Fruit fly (Drosophila melanogaster) whole organism, prepupa: ENCODE data around the gene del.

Source experiments
- Blimp-1 ChIP-seq: fragments of 200-800 bp; sonication (Bioruptor generic); optimal IDR thresholded peaks from 3 replicates; lab custom pipeline; 2017; ENCODE audit warnings: missing biosample characterization, missing genetic modification characterization, mild to moderate bottlenecking, moderate library complexity, missing genetic modification reagents
- CG10669 ChIP-seq: fragments of 200-800 bp; sonication (Bioruptor generic); optimal IDR thresholded peaks from 3 replicates; lab custom pipeline; 2018; ENCODE audit warnings: missing biosample characterization, mild to moderate bottlenecking, missing genetic modification characterization, moderate library complexity
- CG11294 ChIP-seq: fragments of 200-800 bp; sonication (Bioruptor generic); IDR thresholded peaks from 2 replicates; pipeline ENCODE4 v1.3.6; 2022; ENCODE audit warnings: missing biosample characterization, missing genetic modification characterization
- CG11762 ChIP-seq: fragments of 200-800 bp; sonication (Bioruptor generic); optimal IDR thresholded peaks from 3 replicates; lab custom pipeline; 2016; ENCODE audit warnings: missing biosample characterization, missing genetic modification characterization; ENCODE audit not compliant: insufficient read depth
- CG11902 ChIP-seq: fragments of 200-800 bp; sonication (Bioruptor generic); optimal IDR thresholded peaks from 3 replicates; lab custom pipeline; 2016; ENCODE audit warnings: missing biosample characterization, missing genetic modification characterization
- CG15336 ChIP-seq: fragments of 200-800 bp; sonication (Bioruptor generic); IDR thresholded peaks from 2 replicates; pipeline ENCODE4 v1.3.6; 2022; ENCODE audit warnings: missing biosample characterization, missing genetic modification characterization
- CG16779 ChIP-seq: fragments of 200-800 bp; sonication (Bioruptor generic); optimal IDR thresholded peaks from 3 replicates; lab custom pipeline; 2017; ENCODE audit warnings: missing biosample characterization, mild to moderate bottlenecking, missing genetic modification characterization
- CG3032 ChIP-seq: fragments of 200-800 bp; optimal IDR thresholded peaks from 2 replicates; lab custom pipeline; 2019; ENCODE audit warnings: missing biosample characterization, mild to moderate bottlenecking, missing genetic modification characterization, moderate library complexity
- CG31627 ChIP-seq: fragments of 200-800 bp; sonication (Bioruptor generic); optimal IDR thresholded peaks from 3 replicates; lab custom pipeline; 2016; ENCODE audit warnings: missing biosample characterization, missing genetic modification characterization
- CG32006 ChIP-seq: fragments of 200-800 bp; sonication (Bioruptor generic); optimal IDR thresholded peaks from 3 replicates; lab custom pipeline; 2017; ENCODE audit warnings: missing biosample characterization, mild to moderate bottlenecking, missing genetic modification characterization
- CG34406 ChIP-seq: fragments of 200-800 bp; sonication (Bioruptor generic); optimal IDR thresholded peaks from 3 replicates; lab custom pipeline; 2016; ENCODE audit warnings: missing biosample characterization, missing genetic modification characterization
- CG3919 ChIP-seq: fragments of 200-800 bp; sonication (Bioruptor generic); optimal IDR thresholded peaks from 3 replicates; lab custom pipeline; 2016; ENCODE audit warnings: missing biosample characterization, missing genetic modification characterization
- CG4318 ChIP-seq: fragments of 200-800 bp; sonication (Bioruptor generic); optimal IDR thresholded peaks from 3 replicates; lab custom pipeline; 2017; ENCODE audit warnings: missing biosample characterization, mild to moderate bottlenecking, missing genetic modification characterization
- CG6163 ChIP-seq: fragments of 200-800 bp; sonication (Bioruptor generic); IDR thresholded peaks from 3 replicates; pipeline ENCODE4 v1.3.6; 2022; ENCODE audit warnings: missing biosample characterization, missing genetic modification characterization
- CG6792 ChIP-seq: fragments of 200-800 bp; sonication (Bioruptor generic); optimal IDR thresholded peaks from 3 replicates; lab custom pipeline; 2016; ENCODE audit warnings: missing biosample characterization, missing genetic modification characterization
- CG6808 ChIP-seq: fragments of 200-800 bp; sonication (Bioruptor generic); optimal IDR thresholded peaks from 3 replicates; lab custom pipeline; 2017; ENCODE audit warnings: missing biosample characterization, missing genetic modification characterization, mild to moderate bottlenecking, moderate library complexity, missing genetic modification reagents
- CG6854 ChIP-seq: fragments of 200-800 bp; sonication (Bioruptor generic); optimal IDR thresholded peaks from 2 replicates; lab custom pipeline; 2017; ENCODE audit warnings: missing biosample characterization, mild to moderate bottlenecking, missing genetic modification characterization
- CG8119 ChIP-seq: fragments of 200-800 bp; sonication (Bioruptor generic); IDR thresholded peaks from 3 replicates; pipeline ENCODE4 v1.3.6; 2022; ENCODE audit warnings: missing biosample characterization, missing genetic modification characterization
- CG8319 ChIP-seq: fragments of 200-800 bp; sonication (Bioruptor generic); optimal IDR thresholded peaks from 3 replicates; lab custom pipeline; 2016; ENCODE audit warnings: missing biosample characterization, missing genetic modification characterization
- CG8632 ChIP-seq: fragments of 200-800 bp; sonication (Bioruptor generic); optimal IDR thresholded peaks from 3 replicates; lab custom pipeline; 2016; ENCODE audit warnings: missing biosample characterization, missing genetic modification characterization
- Eip75B ChIP-seq: fragments of 200-800 bp; sonication (Bioruptor generic); optimal IDR thresholded peaks from 3 replicates; lab custom pipeline; 2016; ENCODE audit warnings: missing biosample characterization, missing genetic modification characterization
- Eip78C ChIP-seq: fragments of 200-800 bp; sonication (Bioruptor generic); peaks from one replicate; lab custom pipeline; 2016; ENCODE audit warnings: missing biosample characterization, missing genetic modification characterization
- Eip93F ChIP-seq: fragments of 200-800 bp; sonication (Bioruptor generic); optimal IDR thresholded peaks from 2 replicates; lab custom pipeline; 2016; ENCODE audit warnings: missing biosample characterization, mild to moderate bottlenecking, missing genetic modification characterization
- Ets21C ChIP-seq: fragments of 200-800 bp; sonication (Bioruptor generic); optimal IDR thresholded peaks from 3 replicates; lab custom pipeline; 2016; ENCODE audit warnings: missing biosample characterization, missing genetic modification characterization
- Ets96B ChIP-seq: fragments of 200-800 bp; optimal IDR thresholded peaks from 2 replicates; lab custom pipeline; 2019; ENCODE audit warnings: missing biosample characterization, mild to moderate bottlenecking, missing genetic modification characterization, moderate library complexity
- Gug ChIP-seq: fragments of 200-800 bp; sonication (Bioruptor generic); IDR thresholded peaks from 2 replicates; pipeline ENCODE4 v1.3.6; 2022; ENCODE audit warnings: missing biosample characterization, missing genetic modification characterization
- Hr38 ChIP-seq: sonication (Bioruptor generic); optimal IDR thresholded peaks from 2 replicates; lab custom pipeline; 2016; ENCODE audit warnings: missing biosample characterization, missing genetic modification characterization
- Hr39 ChIP-seq: fragments of 200-800 bp; sonication (Bioruptor generic); optimal IDR thresholded peaks from 2 replicates; lab custom pipeline; 2016; ENCODE audit warnings: missing biosample characterization, missing genetic modification characterization
- Hr4 ChIP-seq: fragments of 200-800 bp; sonication (Bioruptor generic); optimal IDR thresholded peaks from 3 replicates; lab custom pipeline; 2016; ENCODE audit warnings: missing biosample characterization, missing genetic modification characterization
- Lpt ChIP-seq: fragments of 200-800 bp; sonication (Bioruptor generic); optimal IDR thresholded peaks from 3 replicates; lab custom pipeline; 2016; ENCODE audit warnings: missing biosample characterization, missing genetic modification characterization
- Met ChIP-seq: fragments of 200-800 bp; sonication (Bioruptor generic); optimal IDR thresholded peaks from 3 replicates; lab custom pipeline; 2016; ENCODE audit warnings: missing biosample characterization, missing genetic modification characterization
- OdsH ChIP-seq: fragments of 200-800 bp; sonication (Bioruptor generic); optimal IDR thresholded peaks from 3 replicates; lab custom pipeline; 2016; ENCODE audit warnings: missing biosample characterization, missing genetic modification characterization
- Smox ChIP-seq: fragments of 200-800 bp; sonication (Bioruptor generic); optimal IDR thresholded peaks from 3 replicates; lab custom pipeline; 2016; ENCODE audit warnings: missing biosample characterization, missing genetic modification characterization
- Sox102F ChIP-seq: fragments of 200-800 bp; sonication (Bioruptor generic); optimal IDR thresholded peaks from 2 replicates; lab custom pipeline; 2016; ENCODE audit warnings: missing biosample characterization, mild to moderate bottlenecking, missing genetic modification characterization
- Sox14 ChIP-seq: fragments of 200-800 bp; sonication (Bioruptor generic); optimal IDR thresholded peaks from 3 replicates; lab custom pipeline; 2016; ENCODE audit warnings: missing biosample characterization, missing genetic modification characterization
- Sox15 ChIP-seq: fragments of 200-800 bp; sonication (Bioruptor generic); optimal IDR thresholded peaks from 3 replicates; lab custom pipeline; 2016; ENCODE audit warnings: missing biosample characterization, missing genetic modification characterization
- achi ChIP-seq: fragments of 200-800 bp; sonication (Bioruptor generic); optimal IDR thresholded peaks from 3 replicates; lab custom pipeline; 2016; ENCODE audit warnings: missing biosample characterization, missing genetic modification characterization
- acj6 ChIP-seq: fragments of 200-800 bp; sonication (Bioruptor generic); optimal IDR thresholded peaks from 3 replicates; lab custom pipeline; 2016; ENCODE audit warnings: missing biosample characterization, missing genetic modification characterization
- cyc ChIP-seq: fragments of 200-800 bp; sonication (Bioruptor generic); optimal IDR thresholded peaks from 3 replicates; lab custom pipeline; 2016; ENCODE audit warnings: missing biosample characterization, missing genetic modification characterization
- dsx ChIP-seq: fragments of 200-800 bp; optimal IDR thresholded peaks from 3 replicates; lab custom pipeline; 2019; ENCODE audit warnings: missing biosample characterization, mild to moderate bottlenecking, missing genetic modification characterization, moderate library complexity; ENCODE audit not compliant: poor library complexity, severe bottlenecking
- eg ChIP-seq: fragments of 200-800 bp; sonication (Bioruptor generic); IDR thresholded peaks from 3 replicates; pipeline ENCODE4 v1.3.6; 2022; ENCODE audit warnings: missing biosample characterization, missing genetic modification characterization
- esn ChIP-seq: fragments of 200-800 bp; sonication (Bioruptor generic); optimal IDR thresholded peaks from 2 replicates; lab custom pipeline; 2016; ENCODE audit warnings: missing biosample characterization, mild to moderate bottlenecking, missing genetic modification characterization, moderate library complexity
- fd59A ChIP-seq: fragments of 200-800 bp; sonication (Bioruptor generic); optimal IDR thresholded peaks from 2 replicates; lab custom pipeline; 2017; ENCODE audit warnings: missing biosample characterization, mild to moderate bottlenecking, missing genetic modification characterization, missing genetic modification reagents
- fd85E ChIP-seq: fragments of 200-800 bp; sonication (Bioruptor generic); optimal IDR thresholded peaks from 3 replicates; lab custom pipeline; 2016; ENCODE audit warnings: missing biosample characterization, missing genetic modification characterization
- fkh ChIP-seq: fragments of 200-800 bp; sonication (Bioruptor generic); optimal IDR thresholded peaks from 3 replicates; lab custom pipeline; 2017; ENCODE audit warnings: missing biosample characterization, mild to moderate bottlenecking, missing genetic modification characterization, moderate library complexity
- lz ChIP-seq: fragments of 200-800 bp; sonication (Bioruptor generic); optimal IDR thresholded peaks from 3 replicates; lab custom pipeline; 2016; ENCODE audit warnings: missing biosample characterization, missing genetic modification characterization
- net ChIP-seq: fragments of 200-800 bp; sonication (Bioruptor generic); optimal IDR thresholded peaks from 3 replicates; lab custom pipeline; 2016; ENCODE audit warnings: missing biosample characterization, missing genetic modification characterization
- pdm3 ChIP-seq: fragments of 200-800 bp; sonication (Bioruptor generic); optimal IDR thresholded peaks from 3 replicates; lab custom pipeline; 2016; ENCODE audit warnings: missing biosample characterization, missing genetic modification characterization
- ss ChIP-seq, 2 experiments: fragments of 200-800 bp; sonication (Bioruptor generic); optimal IDR thresholded peaks; 2 replicates in 1 of 2; 3 replicates in 1 of 2; lab custom pipeline; 2017 to 2018; ENCODE audit warnings: mild to moderate bottlenecking in 2 of 2, missing biosample characterization in 2 of 2, missing genetic modification characterization in 2 of 2, moderate library complexity in 1 of 2
- svp ChIP-seq: fragments of 200-800 bp; sonication (Bioruptor generic); peaks from one replicate; lab custom pipeline; 2016; ENCODE audit warnings: missing biosample characterization, missing genetic modification characterization
- topi ChIP-seq: fragments of 200-800 bp; sonication (Bioruptor generic); optimal IDR thresholded peaks from 3 replicates; lab custom pipeline; 2016; ENCODE audit warnings: missing biosample characterization, missing genetic modification characterization
- vri ChIP-seq: fragments of 200-800 bp; sonication (Bioruptor generic); optimal IDR thresholded peaks from 3 replicates; lab custom pipeline; 2016; ENCODE audit warnings: missing biosample characterization, mild to moderate bottlenecking, missing genetic modification characterization

The del gene

DNA sequence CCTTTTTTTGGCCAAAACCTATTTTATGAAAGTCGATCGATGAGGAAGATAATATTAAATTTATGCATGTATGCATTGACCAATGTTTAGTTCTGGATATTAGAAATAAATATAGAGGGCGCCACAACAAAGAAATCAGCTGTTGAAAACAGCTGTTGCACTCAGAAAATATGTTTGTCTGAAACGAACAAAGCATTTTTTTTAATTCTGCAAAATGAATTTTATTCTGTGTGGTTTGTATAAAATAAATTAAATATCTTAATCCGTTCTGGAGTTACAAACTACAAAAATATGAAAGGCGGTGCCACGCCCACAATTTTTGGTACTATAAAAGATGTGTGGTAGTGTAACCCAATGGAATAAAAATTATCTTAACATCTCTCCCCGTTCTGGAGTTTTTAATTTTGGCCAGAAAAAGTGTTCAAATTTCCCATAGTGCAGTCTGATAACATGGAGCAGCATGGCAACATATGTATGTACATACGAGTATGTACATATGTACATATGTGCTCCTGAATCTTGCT, 39.5 kb downstream of the del start:
- no peak; the same call in 2 of the 3 replicates for TF ChIP-seq CG8119 (GFP tag; lab: Robert Waterston, UW)
- TF ChIP-seq eg (GFP tag; lab: Robert Waterston, UW) = no peak; the same call in 2 of the 3 replicates
- peak; percentile 33 for TF ChIP-seq CG6808
- no peak for TF ChIP-seq CG3032 (tag; lab: Kevin White, UChicago)
- peak; percentile 45 for TF ChIP-seq Met (GFP tag; lab: Kevin White, UChicago)
- TF ChIP-seq Sox14 (GFP tag; lab: Kevin White, UChicago) = peak; percentile 72
- TF ChIP-seq fd59A (GFP tag; lab: Kevin White, UChicago) = peak; percentile 49
- no peak for TF ChIP-seq Gug (GFP tag; lab: Robert Waterston, UW)
- TF ChIP-seq CG32006 (GFP tag; lab: Kevin White, UChicago) = no peak
- TF ChIP-seq CG8632 = peak; percentile 6
- no peak for TF ChIP-seq CG11762 (GFP tag; lab: Kevin White, UChicago)
- peak; percentile 30 for TF ChIP-seq Hr39 (GFP tag; lab: Kevin White, UChicago)
- TF ChIP-seq CG11294 = peak; percentile 14; the same call in 1 of the 2 replicates
- TF ChIP-seq vri = peak; percentile 12
- TF ChIP-seq acj6 = peak; percentile 49
- no peak for TF ChIP-seq CG8319
- no peak for TF ChIP-seq CG6854 (GFP tag; lab: Kevin White, UChicago)
- TF ChIP-seq Hr4 (GFP tag; lab: Kevin White, UChicago) = peak; percentile 67
- peak; percentile 53 for TF ChIP-seq Eip75B (GFP tag; lab: Kevin White, UChicago)
- TF ChIP-seq Lpt = no peak
- peak; percentile 17 for TF ChIP-seq Ets21C (GFP tag; lab: Kevin White, UChicago)
- no peak for TF ChIP-seq Blimp-1 (GFP tag; lab: Kevin White, UChicago)
- peak; percentile 37 for TF ChIP-seq net (GFP tag; lab: Kevin White, UChicago)
- peak; percentile 57 for TF ChIP-seq OdsH
- peak; percentile 42 for TF ChIP-seq CG4318 (GFP tag; lab: Kevin White, UChicago)
- peak; percentile 37 for TF ChIP-seq achi
- peak; percentile 54 for TF ChIP-seq esn (GFP tag; lab: Kevin White, UChicago)
- peak; percentile 34 for TF ChIP-seq Smox (GFP tag; lab: Kevin White, UChicago)
- peak; percentile 43 for TF ChIP-seq lz (GFP tag; lab: Kevin White, UChicago)
- peak; percentile 46 for TF ChIP-seq cyc (GFP tag; lab: Kevin White, UChicago)
- peak; percentile 6 for TF ChIP-seq Sox15
- TF ChIP-seq CG34406 (GFP tag; lab: Kevin White, UChicago) = peak; percentile 37
- no peak for TF ChIP-seq ss (GFP tag; optimal IDR thresholded peaks at IDR 0.05; lab: Kevin White, UChicago)
- peak; percentile 61 for TF ChIP-seq Sox102F (GFP tag; lab: Kevin White, UChicago)
- TF ChIP-seq fkh = peak; percentile 15
- peak; percentile 19 for TF ChIP-seq CG10669 (GFP tag; lab: Kevin White, UChicago)
- no peak for TF ChIP-seq CG16779 (tag; lab: Kevin White, UChicago)
- peak; percentile 63 for TF ChIP-seq topi (GFP tag; lab: Kevin White, UChicago)
- no peak for TF ChIP-seq CG3919 (GFP tag; lab: Kevin White, UChicago)
- TF ChIP-seq CG15336 = no peak
- peak; percentile 49 for TF ChIP-seq pdm3
- TF ChIP-seq CG31627 (GFP tag; lab: Kevin White, UChicago) = peak; percentile 33
- no peak for TF ChIP-seq Hr38 (GFP tag; lab: Kevin White, UChicago)
- no peak for TF ChIP-seq fd85E (GFP tag; lab: Kevin White, UChicago)
- peak; percentile 11 for TF ChIP-seq CG6792 (GFP tag; lab: Kevin White, UChicago)
- TF ChIP-seq CG11902 = no peak
- TF ChIP-seq Eip93F (GFP tag; lab: Kevin White, UChicago) = peak; percentile 3
- TF ChIP-seq dsx (GFP tag; lab: Kevin White, UChicago) = no peak
- TF ChIP-seq Ets96B (tag; lab: Kevin White, UChicago) = no peak
- peak; percentile 91 for TF ChIP-seq Eip78C (GFP tag; lab: Kevin White, UChicago)
- peak; percentile 80 for TF ChIP-seq svp (GFP tag; lab: Kevin White, UChicago)
- no peak for TF ChIP-seq CG6163 (GFP tag; lab: Robert Waterston, UW)
